Comparison of ENCODE assay signal across 1 fruit fly cellular context in the genomic region with DNA sequence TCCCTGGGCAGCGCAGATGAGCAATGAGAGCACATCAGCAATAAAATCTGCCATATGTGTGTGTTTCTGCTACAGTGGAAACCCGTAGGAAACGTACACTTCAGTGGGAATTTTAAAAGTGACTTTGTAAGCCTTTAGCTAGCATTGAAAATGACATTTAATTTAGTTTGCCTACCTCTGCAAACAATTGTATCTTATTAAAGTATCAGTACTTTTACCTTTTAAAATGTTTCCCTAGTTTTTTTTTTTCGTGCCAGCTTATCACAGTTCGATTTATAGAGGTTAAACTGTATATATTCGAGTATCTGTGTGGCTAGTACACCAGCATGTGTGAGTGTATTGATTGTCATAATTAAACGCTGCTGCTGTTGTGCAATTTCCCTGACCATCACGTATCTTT.
TF ChIP-seq lines count a peak whose summit lies in the region.

No protein-coding gene starts in this region.

TF ChIP-seq in whole organism, prepupa, 60 proteins besides CTCF, POLR2A, EP300 and RAD21 (continued from another document):
- peak; percentile 58 for TF ChIP-seq Sox14 (GFP tag; optimal IDR thresholded peaks at IDR 0.05; lab: Kevin White, UChicago)
- no peak for TF ChIP-seq Blimp-1 (GFP tag; optimal IDR thresholded peaks at IDR 0.05; lab: Kevin White, UChicago)
- peak; percentile 54 for TF ChIP-seq CG6808 (GFP tag; optimal IDR thresholded peaks at IDR 0.05; lab: Kevin White, UChicago)
- TF ChIP-seq CG10669 (GFP tag; optimal IDR thresholded peaks at IDR 0.05; lab: Kevin White, UChicago), result peak; percentile 60
- peak; percentile 32 to 50 for TF ChIP-seq ss (GFP tag; optimal IDR thresholded peaks at IDR 0.05; lab: Kevin White, UChicago)
- TF ChIP-seq CG11902 (GFP tag; optimal IDR thresholded peaks at IDR 0.05; lab: Kevin White, UChicago), result no peak
- peak; percentile 50 for TF ChIP-seq fd59A (GFP tag; optimal IDR thresholded peaks at IDR 0.05; lab: Kevin White, UChicago)
- TF ChIP-seq CG34406 (GFP tag; optimal IDR thresholded peaks at IDR 0.05; lab: Kevin White, UChicago), result peak; percentile 28
- TF ChIP-seq CG9139 (GFP tag; optimal IDR thresholded peaks at IDR 0.05; lab: Kevin White, UChicago), result peak; percentile 27
- TF ChIP-seq OdsH (GFP tag; optimal IDR thresholded peaks at IDR 0.05; lab: Kevin White, UChicago), result peak; percentile 55
- TF ChIP-seq CG11762 (GFP tag; optimal IDR thresholded peaks at IDR 0.05; lab: Kevin White, UChicago; ENCODE audit: insufficient read depth), result peak; percentile 15
- TF ChIP-seq Ets96B (tag; optimal IDR thresholded peaks at IDR 0.05; lab: Kevin White, UChicago), result peak; percentile 49
- peak; percentile 24; the same call in 1 of the 2 replicates for TF ChIP-seq CG11294 (GFP tag; IDR thresholded peaks at IDR 0.05; lab: Robert Waterston, UW)
- peak; percentile 2 for TF ChIP-seq CG6276 (GFP tag; optimal IDR thresholded peaks at IDR 0.05; lab: Kevin White, UChicago)
- TF ChIP-seq CG10631 (GFP tag; optimal IDR thresholded peaks at IDR 0.05; lab: Kevin White, UChicago), result peak; percentile 21
- peak; percentile 59 for TF ChIP-seq acj6 (GFP tag; optimal IDR thresholded peaks at IDR 0.05; lab: Kevin White, UChicago)
- peak; percentile 22 for TF ChIP-seq CG4318 (GFP tag; optimal IDR thresholded peaks at IDR 0.05; lab: Kevin White, UChicago)
- TF ChIP-seq achi (GFP tag; optimal IDR thresholded peaks at IDR 0.05; lab: Kevin White, UChicago), result peak; percentile 47
- TF ChIP-seq CG3032 (tag; optimal IDR thresholded peaks at IDR 0.05; lab: Kevin White, UChicago), result peak; percentile 44
- TF ChIP-seq CG3919 (GFP tag; optimal IDR thresholded peaks at IDR 0.05; lab: Kevin White, UChicago), result peak; percentile 47
- TF ChIP-seq Hr39 (GFP tag; optimal IDR thresholded peaks at IDR 0.05; lab: Kevin White, UChicago), result peak; percentile 8
- peak; percentile 63 for TF ChIP-seq CG32006 (GFP tag; optimal IDR thresholded peaks at IDR 0.05; lab: Kevin White, UChicago)
- TF ChIP-seq Smox (GFP tag; optimal IDR thresholded peaks at IDR 0.05; lab: Kevin White, UChicago), result no peak
- TF ChIP-seq CG15336 (GFP tag; IDR thresholded peaks at IDR 0.05; lab: Robert Waterston, UW), result peak; percentile 40; the same call in 1 of the 2 replicates
- peak; percentile 56 for TF ChIP-seq spab (GFP tag; optimal IDR thresholded peaks at IDR 0.05; lab: Kevin White, UChicago)
- TF ChIP-seq lz (GFP tag; optimal IDR thresholded peaks at IDR 0.05; lab: Kevin White, UChicago), result no peak
